Fruit fly (Drosophila melanogaster): ENCODE measurements around the gene MED19.

Gene MED19

dm6 chr3L:17849517-17849916, 3.2 kb upstream of the MED19 start, which contains the start of gene TrpRS-m:
Gene TrpRS-m (plus strand): TSS chr3L:17849727.
- TF ChIP-seq woc (GFP tag; optimal IDR thresholded peaks at IDR 0.05) (peak; percentile 60), Myc (optimal IDR thresholded peaks at IDR 0.05) (peak; percentile 65), OdsH (GFP tag; optimal IDR thresholded peaks at IDR 0.05) (no peak)

- TF ChIP-seq Rel (GFP tag; optimal IDR thresholded peaks at IDR 0.05), result no peak
- TF ChIP-seq Rel (tag; optimal IDR thresholded peaks at IDR 0.05), result peak; percentile 9
- TF ChIP-seq pan (optimal IDR thresholded peaks at IDR 0.05), result no peak
- TF ChIP-seq Myc (optimal IDR thresholded peaks at IDR 0.05), result no peak
- no peak for TF ChIP-seq woc (GFP tag; optimal IDR thresholded peaks at IDR 0.05)
- no peak for TF ChIP-seq psq (GFP tag; optimal IDR thresholded peaks at IDR 0.05)
- TF ChIP-seq Dif (GFP tag; optimal IDR thresholded peaks at IDR 0.05; ENCODE audit: partially characterized antibody), result no peak
- TF ChIP-seq dsf (GFP tag; optimal IDR thresholded peaks at IDR 0.05; ENCODE audit: borderline replicate concordance), result no peak
- no peak for TF ChIP-seq br (GFP tag; optimal IDR thresholded peaks at IDR 0.05)
- no peak for TF ChIP-seq CG9705 (GFP tag; optimal IDR thresholded peaks at IDR 0.05)
- no peak for TF ChIP-seq GATAd (GFP tag; optimal IDR thresholded peaks at IDR 0.05)
- peak; percentile 4 for TF ChIP-seq HLH106 (tag; optimal IDR thresholded peaks at IDR 0.05)
- TF ChIP-seq N (GFP tag; optimal IDR thresholded peaks at IDR 0.05), result no peak
- TF ChIP-seq Vsx2 (GFP tag; optimal IDR thresholded peaks at IDR 0.05; ENCODE audit: partially characterized antibody), result no peak
These were observed 668 bp upstream of the MED19 start for dm6 chr3L:17846982-17847355.

- TF ChIP-seq pan (optimal IDR thresholded peaks at IDR 0.05), result no peak
- no peak for TF ChIP-seq Rel (GFP tag; optimal IDR thresholded peaks at IDR 0.05)
- peak; percentile 23 for TF ChIP-seq Rel (tag; optimal IDR thresholded peaks at IDR 0.05)
- TF ChIP-seq woc (GFP tag; optimal IDR thresholded peaks at IDR 0.05), result peak; percentile 41
- TF ChIP-seq foxo (GFP tag; optimal IDR thresholded peaks at IDR 0.05), result peak in 1 of 2 experiments; percentile 23
These were observed 3.2 kb downstream of the MED19 start, which contains the start of gene CG5567 for dm6 chr3L:17842892-17843703. Gene CG5567 (minus strand): TSS chr3L:17843544.

- no peak for TF ChIP-seq dmrt93B (GFP tag; optimal IDR thresholded peaks at IDR 0.05)
- TF ChIP-seq Dif (GFP tag; optimal IDR thresholded peaks at IDR 0.05; ENCODE audit: partially characterized antibody), result peak; percentile 48
- TF ChIP-seq CG32264 (GFP tag; optimal IDR thresholded peaks at IDR 0.05), result no peak
- no peak for TF ChIP-seq sv (GFP tag; optimal IDR thresholded peaks at IDR 0.05)
- TF ChIP-seq Hr78 (GFP tag; optimal IDR thresholded peaks at IDR 0.05), result no peak
- no peak for TF ChIP-seq Mio (GFP tag; optimal IDR thresholded peaks at IDR 0.05)
- peak; percentile 5 for TF ChIP-seq OdsH (GFP tag; optimal IDR thresholded peaks at IDR 0.05)
- TF ChIP-seq br (GFP tag; optimal IDR thresholded peaks at IDR 0.05), result peak; percentile 10
- no peak for TF ChIP-seq Abd-B (GFP tag; optimal IDR thresholded peaks at IDR 0.05)
- TF ChIP-seq brk (GFP tag; optimal IDR thresholded peaks at IDR 0.05), result no peak
- no peak for TF ChIP-seq lola (GFP tag; optimal IDR thresholded peaks at IDR 0.05)
- no peak for TF ChIP-seq dl (GFP tag; optimal IDR thresholded peaks at IDR 0.05; ENCODE audit: insufficient read depth in 1 of 2, partially characterized antibody in 2 of 2)
- no peak for TF ChIP-seq N (GFP tag; optimal IDR thresholded peaks at IDR 0.05)
- TF ChIP-seq Sp1 (GFP tag; optimal IDR thresholded peaks at IDR 0.05), result peak; percentile 47
- no peak for TF ChIP-seq Rel (GFP tag; optimal IDR thresholded peaks at IDR 0.05)
- peak; percentile 33 for TF ChIP-seq Rel (tag; optimal IDR thresholded peaks at IDR 0.05)
- TF ChIP-seq woc (GFP tag; optimal IDR thresholded peaks at IDR 0.05), result peak; percentile 43
- no peak for TF ChIP-seq pan (optimal IDR thresholded peaks at IDR 0.05)
- peak; percentile 16 for TF ChIP-seq rgr (GFP tag; optimal IDR thresholded peaks at IDR 0.05)
- TF ChIP-seq fru (GFP tag; optimal IDR thresholded peaks at IDR 0.05), result peak; percentile 26
- TF ChIP-seq CrebA (GFP tag; optimal IDR thresholded peaks at IDR 0.05; ENCODE audit: borderline replicate concordance), result no peak
- no peak for TF ChIP-seq dsf (GFP tag; optimal IDR thresholded peaks at IDR 0.05; ENCODE audit: borderline replicate concordance)
- TF ChIP-seq Vsx2 (GFP tag; optimal IDR thresholded peaks at IDR 0.05; ENCODE audit: partially characterized antibody), result no peak
- TF ChIP-seq usp (GFP tag; optimal IDR thresholded peaks at IDR 0.05), result no peak
- no peak for TF ChIP-seq Hnf4 (GFP tag; optimal IDR thresholded peaks at IDR 0.05)
- no peak for TF ChIP-seq Hr83 (GFP tag; optimal IDR thresholded peaks at IDR 0.05; ENCODE audit: poor library complexity, severe bottlenecking)
- no peak for TF ChIP-seq ey (GFP tag; optimal IDR thresholded peaks at IDR 0.05)
- no peak for TF ChIP-seq Dfd (GFP tag; optimal IDR thresholded peaks at IDR 0.05)
- TF ChIP-seq HLH106 (tag; optimal IDR thresholded peaks at IDR 0.05), result peak; percentile 38
- no peak for TF ChIP-seq foxo (GFP tag; optimal IDR thresholded peaks at IDR 0.05)
- peak; percentile 51 for TF ChIP-seq h (GFP tag; optimal IDR thresholded peaks at IDR 0.05)
- no peak for TF ChIP-seq Jra (GFP tag; optimal IDR thresholded peaks at IDR 0.05)
- no peak for TF ChIP-seq tai (GFP tag; optimal IDR thresholded peaks at IDR 0.05)
- no peak for TF ChIP-seq sage (GFP tag; optimal IDR thresholded peaks at IDR 0.05)
- TF ChIP-seq jim (GFP tag; optimal IDR thresholded peaks at IDR 0.05), result no peak
- TF ChIP-seq psq (GFP tag; optimal IDR thresholded peaks at IDR 0.05), result no peak
- TF ChIP-seq Myc (optimal IDR thresholded peaks at IDR 0.05), result no peak
- no peak for TF ChIP-seq GATAd (GFP tag; optimal IDR thresholded peaks at IDR 0.05)
- no peak for TF ChIP-seq CG9705 (GFP tag; optimal IDR thresholded peaks at IDR 0.05)
These were observed 5.2 kb downstream of the MED19 start, which contains the start of gene CG5577 for dm6 chr3L:17841085-17841606. Gene CG5577 (minus strand): TSS chr3L:17841427.

Data from whole organism, wandering third instar larva.